Fruit fly (Drosophila melanogaster) whole organism, embryonic: ENCODE measurements around the gene MtnE.

Source experiments
- ATbp ChIP-seq: fragments of 200-800 bp; sonication (Bioruptor generic); optimal IDR thresholded peaks from 2 replicates; lab custom pipeline; 2017; ENCODE audit warnings: missing biosample characterization, mild to moderate bottlenecking, missing genetic modification characterization, missing genetic modification reagents
- Bdp1 ChIP-seq: fragments of 200-800 bp; sonication (Bioruptor generic); optimal IDR thresholded peaks from 3 replicates; lab custom pipeline; 2016; ENCODE audit warnings: missing biosample characterization, missing genetic modification characterization
- Bteb2 ChIP-seq: fragments of 200-800 bp; sonication (Bioruptor generic); optimal IDR thresholded peaks from 2 replicates; lab custom pipeline; 2016; ENCODE audit warnings: missing biosample characterization, missing genetic modification characterization
- CG12104 ChIP-seq: fragments of 200-800 bp; sonication (Bioruptor generic); optimal IDR thresholded peaks from 3 replicates; lab custom pipeline; 2016; ENCODE audit warnings: missing biosample characterization, missing genetic modification characterization
- CG13287 ChIP-seq: fragments of 200-800 bp; sonication (Bioruptor generic); IDR thresholded peaks from 2 replicates; pipeline ENCODE4 v1.3.6; 2022; ENCODE audit warnings: missing biosample characterization, missing genetic modification characterization; ENCODE audit not compliant: partially characterized antibody
- CG13624 ChIP-seq: fragments of 200-800 bp; sonication (Bioruptor generic); optimal IDR thresholded peaks from 2 replicates; lab custom pipeline; 2016; ENCODE audit warnings: missing biosample characterization, missing genetic modification characterization
- CG14014 ChIP-seq: fragments of 200-800 bp; sonication (Bioruptor generic); IDR thresholded peaks from 2 replicates; pipeline ENCODE4 v1.3.6; 2022; ENCODE audit warnings: missing biosample characterization, missing genetic modification characterization
- CG14667 ChIP-seq: fragments of 200-800 bp; sonication (Bioruptor generic); IDR thresholded peaks from 2 replicates; pipeline ENCODE4 v1.3.6; 2022; ENCODE audit warnings: missing biosample characterization, missing genetic modification characterization
- CG1529 ChIP-seq: fragments of 200-800 bp; sonication (Bioruptor generic); optimal IDR thresholded peaks from 3 replicates; lab custom pipeline; 2018; ENCODE audit warnings: missing biosample characterization, missing genetic modification characterization
- CG15479 ChIP-seq: fragments of 200-800 bp; sonication (Bioruptor generic); optimal IDR thresholded peaks from 3 replicates; lab custom pipeline; 2019; ENCODE audit warnings: missing biosample characterization, mild to moderate bottlenecking, missing genetic modification characterization, moderate library complexity
- CG17829 ChIP-seq: fragments of 200-800 bp; optimal IDR thresholded peaks from 2 replicates; lab custom pipeline; 2019; ENCODE audit warnings: missing biosample characterization, mild to moderate bottlenecking, missing genetic modification characterization, moderate library complexity
- CG2120 ChIP-seq: fragments of 200-800 bp; sonication (Bioruptor generic); optimal IDR thresholded peaks from 3 replicates; lab custom pipeline; 2016; ENCODE audit warnings: missing biosample characterization, missing genetic modification characterization
- CG2678 ChIP-seq: fragments of 200-800 bp; sonication (Bioruptor generic); optimal IDR thresholded peaks from 3 replicates; lab custom pipeline; 2019; ENCODE audit warnings: missing biosample characterization, mild to moderate bottlenecking, missing genetic modification characterization, moderate library complexity
- CG6683 ChIP-seq: fragments of 200-800 bp; sonication (Bioruptor generic); optimal IDR thresholded peaks from 2 replicates; lab custom pipeline; 2017; ENCODE audit warnings: missing biosample characterization, mild to moderate bottlenecking, missing genetic modification characterization, missing genetic modification reagents
- CG6813 ChIP-seq: fragments of 200-800 bp; sonication (Bioruptor generic); optimal IDR thresholded peaks from 2 replicates; lab custom pipeline; 2017; ENCODE audit warnings: missing biosample characterization, missing genetic modification characterization, mild to moderate bottlenecking, moderate library complexity, missing genetic modification reagents
- CG8388 ChIP-seq: fragments of 200-800 bp; sonication (Bioruptor generic); optimal IDR thresholded peaks from 2 replicates; lab custom pipeline; 2019; ENCODE audit warnings: missing biosample characterization, mild to moderate bottlenecking, missing genetic modification characterization, moderate library complexity
- Dbx ChIP-seq: fragments of 200-800 bp; sonication (Bioruptor generic); IDR thresholded peaks from 3 replicates; pipeline ENCODE4 v1.3.6; 2022; ENCODE audit warnings: missing biosample characterization, missing genetic modification characterization
- Doc2 ChIP-seq: fragments of 200-800 bp; sonication (Bioruptor generic); IDR thresholded peaks from 2 replicates; pipeline ENCODE4 v1.3.6; 2022; ENCODE audit warnings: missing biosample characterization, missing genetic modification characterization
- Dp ChIP-seq: fragments of 200-800 bp; sonication (Bioruptor generic); optimal IDR thresholded peaks from 2 replicates; lab custom pipeline; 2018; ENCODE audit warnings: missing biosample characterization, mild to moderate bottlenecking, missing genetic modification characterization, moderate library complexity
- E2f2 ChIP-seq: fragments of 200-800 bp; sonication (Bioruptor generic); IDR thresholded peaks from 2 replicates; pipeline ENCODE4 v1.3.6; 2022; ENCODE audit warnings: missing biosample characterization, missing genetic modification characterization
- Hmx ChIP-seq: fragments of 200-800 bp; sonication (Bioruptor generic); optimal IDR thresholded peaks from 2 replicates; lab custom pipeline; 2016; ENCODE audit warnings: missing biosample characterization, missing genetic modification characterization
- Hr51 ChIP-seq, 2 experiments: fragments of 200-800 bp; sonication (Bioruptor generic); optimal IDR thresholded peaks; 2 replicates in 1 of 2; 3 replicates in 1 of 2; lab custom pipeline; 2016 to 2018; ENCODE audit warnings: missing biosample characterization in 2 of 2, missing genetic modification characterization in 2 of 2, mild to moderate bottlenecking in 1 of 2, moderate library complexity in 1 of 2
- Lhr ChIP-seq: fragments of 200-800 bp; sonication (Bioruptor generic); optimal IDR thresholded peaks from 3 replicates; lab custom pipeline; 2017; ENCODE audit warnings: mild to moderate bottlenecking, missing biosample characterization, missing genetic modification reagents, missing genetic modification characterization
- MBD-R2 ChIP-seq: fragments of 200-800 bp; sonication (Bioruptor generic); IDR thresholded peaks from 2 replicates; pipeline ENCODE4 v1.3.6; 2022; ENCODE audit warnings: missing biosample characterization, missing genetic modification characterization
- Neu2 ChIP-seq: fragments of 200-800 bp; sonication (Bioruptor generic); optimal IDR thresholded peaks from 3 replicates; lab custom pipeline; 2016; ENCODE audit warnings: missing biosample characterization, missing genetic modification characterization, borderline replicate concordance
- Pdp1 ChIP-seq, 2 experiments: fragments of 200-800 bp; sonication (Bioruptor generic); optimal IDR thresholded peaks; 3 replicates each; lab custom pipeline; 2016; ENCODE audit warnings: missing biosample characterization in 2 of 2, missing genetic modification characterization in 2 of 2, mild to moderate bottlenecking in 1 of 2, moderate library complexity in 1 of 2
- ab ChIP-seq: fragments of 200-800 bp; sonication (Bioruptor generic); optimal IDR thresholded peaks from 2 replicates; lab custom pipeline; 2016; ENCODE audit warnings: missing biosample characterization, missing genetic modification characterization
- al ChIP-seq: fragments of 200-800 bp; sonication (Bioruptor generic); IDR thresholded peaks from 2 replicates; pipeline ENCODE4 v1.3.6; 2022; ENCODE audit warnings: missing biosample characterization, missing genetic modification characterization
- ase ChIP-seq: fragments of 200-800 bp; sonication (Bioruptor generic); IDR thresholded peaks from 3 replicates; pipeline ENCODE4 v1.3.6; 2022; ENCODE audit warnings: missing biosample characterization, missing genetic modification characterization
- bigmax ChIP-seq: fragments of 200-800 bp; sonication (Bioruptor generic); optimal IDR thresholded peaks from 2 replicates; lab custom pipeline; 2018; ENCODE audit warnings: missing biosample characterization, mild to moderate bottlenecking, missing genetic modification characterization
- bsh ChIP-seq, 2 experiments: fragments of 200-800 bp; sonication (Bioruptor generic); optimal IDR thresholded peaks; 2 replicates each; lab custom pipeline; 2017 to 2018; ENCODE audit warnings: mild to moderate bottlenecking in 2 of 2, missing biosample characterization in 2 of 2, missing genetic modification characterization in 2 of 2, moderate library complexity in 1 of 2
- disco-r ChIP-seq: fragments of 200-800 bp; sonication (Bioruptor generic); optimal IDR thresholded peaks from 2 replicates; lab custom pipeline; 2016; ENCODE audit warnings: missing biosample characterization, missing genetic modification characterization
- dm ChIP-seq: fragments of 200-800 bp; sonication (Bioruptor generic); optimal IDR thresholded peaks from 3 replicates; lab custom pipeline; 2016; ENCODE audit warnings: missing biosample characterization, missing genetic modification characterization
- ems ChIP-seq: fragments of 200-800 bp; sonication (Bioruptor generic); optimal IDR thresholded peaks from 3 replicates; lab custom pipeline; 2016; ENCODE audit warnings: missing biosample characterization, missing genetic modification characterization
- eyg ChIP-seq: fragments of 200-800 bp; sonication (Bioruptor generic); optimal IDR thresholded peaks from 3 replicates; lab custom pipeline; 2016; ENCODE audit warnings: missing biosample characterization, missing genetic modification characterization
- fd96Cb ChIP-seq: fragments of 200-800 bp; sonication (Bioruptor generic); optimal IDR thresholded peaks from 2 replicates; lab custom pipeline; 2018; ENCODE audit warnings: missing biosample characterization, mild to moderate bottlenecking, missing genetic modification characterization, moderate library complexity
- ind ChIP-seq: fragments of 200-800 bp; sonication (Bioruptor generic); optimal IDR thresholded peaks from 3 replicates; lab custom pipeline; 2016; ENCODE audit warnings: missing biosample characterization, missing genetic modification characterization
- ken ChIP-seq: fragments of 200-800 bp; sonication (Bioruptor generic); IDR thresholded peaks from 3 replicates; pipeline ENCODE4 v1.3.6; 2022; ENCODE audit warnings: missing biosample characterization, missing genetic modification characterization
- maf-S ChIP-seq: fragments of 200-800 bp; sonication (Bioruptor generic); optimal IDR thresholded peaks from 2 replicates; lab custom pipeline; 2016; ENCODE audit warnings: missing biosample characterization, missing genetic modification characterization
- nmo ChIP-seq: fragments of 200-800 bp; sonication (Bioruptor generic); optimal IDR thresholded peaks from 2 replicates; lab custom pipeline; 2018; ENCODE audit warnings: missing biosample characterization, mild to moderate bottlenecking, missing genetic modification characterization, moderate library complexity
- nom ChIP-seq: fragments of 200-800 bp; sonication (Bioruptor generic); optimal IDR thresholded peaks from 2 replicates; lab custom pipeline; 2017; ENCODE audit warnings: missing biosample characterization, missing genetic modification characterization, mild to moderate bottlenecking, moderate library complexity, missing genetic modification reagents
- pfk ChIP-seq: fragments of 200-800 bp; sonication (Bioruptor generic); optimal IDR thresholded peaks from 2 replicates; lab custom pipeline; 2018; ENCODE audit warnings: missing biosample characterization, mild to moderate bottlenecking, missing genetic modification characterization, moderate library complexity
- pho ChIP-seq: fragments of 200-800 bp; sonication (Bioruptor generic); optimal IDR thresholded peaks from 2 replicates; lab custom pipeline; 2016; ENCODE audit warnings: missing biosample characterization, missing genetic modification characterization
- phol ChIP-seq: fragments of 200-800 bp; sonication (Bioruptor generic); optimal IDR thresholded peaks from 3 replicates; lab custom pipeline; 2018; ENCODE audit warnings: missing biosample characterization, mild to moderate bottlenecking, missing genetic modification characterization, moderate library complexity
- ranshi ChIP-seq: fragments of 200-800 bp; sonication (Bioruptor generic); IDR thresholded peaks from 2 replicates; pipeline ENCODE4 v1.3.6; 2022; ENCODE audit warnings: missing biosample characterization, missing genetic modification characterization
- scrt ChIP-seq: fragments of 200-800 bp; sonication (Bioruptor generic); optimal IDR thresholded peaks from 2 replicates; lab custom pipeline; 2018; ENCODE audit warnings: missing biosample characterization, mild to moderate bottlenecking, missing genetic modification characterization, moderate library complexity
- slbo ChIP-seq: fragments of 200-800 bp; sonication (Bioruptor generic); IDR thresholded peaks from 2 replicates; pipeline ENCODE4 v1.3.6; 2022; ENCODE audit warnings: missing biosample characterization, missing genetic modification characterization
- sqz ChIP-seq: fragments of 200-800 bp; sonication (Bioruptor generic); optimal IDR thresholded peaks from 3 replicates; lab custom pipeline; 2018; ENCODE audit warnings: missing biosample characterization, mild to moderate bottlenecking, missing genetic modification characterization
- ssp ChIP-seq: fragments of 200-800 bp; sonication (Bioruptor generic); IDR thresholded peaks from 2 replicates; pipeline ENCODE4 v1.3.6; 2022; ENCODE audit warnings: missing biosample characterization, missing genetic modification characterization
- tna ChIP-seq: fragments of 200-800 bp; sonication (Bioruptor generic); IDR thresholded peaks from 2 replicates; pipeline ENCODE4 v1.3.6; 2022; ENCODE audit warnings: missing biosample characterization, missing genetic modification characterization; ENCODE audit not compliant: partially characterized antibody
- vfl ChIP-seq: fragments of 200-800 bp; sonication (Bioruptor generic); optimal IDR thresholded peaks from 2 replicates; lab custom pipeline; 2016; ENCODE audit warnings: missing biosample characterization, missing genetic modification characterization

MtnE gene

dm6 chr3R:20576789-20577188, 42.3 kb upstream of the MtnE start, which contains the start of the genes TFAM and CG5412 (continued):
- TF ChIP-seq Hr51 (GFP tag; optimal IDR thresholded peaks at IDR 0.05; lab: Kevin White, UChicago) (no peak), scrt (GFP tag; lab: Kevin White, UChicago) (peak; percentile 85), CG6813 (GFP tag; lab: Kevin White, UChicago) (peak; percentile 2), MBD-R2 (GFP tag; lab: Robert Waterston, UW) (peak; percentile 93), Hmx (GFP tag; lab: Kevin White, UChicago) (no peak), ken (GFP tag; lab: Robert Waterston, UW) (no peak), CG1529 (no peak), ab (GFP tag; lab: Kevin White, UChicago) (no peak), vfl (no peak), pho (GFP tag; lab: Kevin White, UChicago) (no peak), nmo (GFP tag; lab: Kevin White, UChicago) (peak; percentile 14), Dp (GFP tag; lab: Kevin White, UChicago) (peak; percentile 38), Bteb2 (GFP tag; lab: Kevin White, UChicago) (no peak), phol (tag; lab: Kevin White, UChicago) (peak; percentile 49), CG2678 (no peak), nom (GFP tag; lab: Kevin White, UChicago) (no peak), ind (GFP tag; lab: Kevin White, UChicago) (no peak), eyg (GFP tag; lab: Kevin White, UChicago) (no peak), al (GFP tag; lab: Robert Waterston, UW) (no peak), bigmax (GFP tag; lab: Kevin White, UChicago) (peak; percentile 96), Doc2 (GFP tag; lab: Robert Waterston, UW) (no peak), fd96Cb (tag; lab: Kevin White, UChicago) (no peak), CG15479 (GFP tag; lab: Kevin White, UChicago) (no peak), pfk (GFP tag; lab: Kevin White, UChicago) (no peak), CG6683 (GFP tag; lab: Kevin White, UChicago) (no peak), bsh (GFP tag; optimal IDR thresholded peaks at IDR 0.05; lab: Kevin White, UChicago) (no peak), ems (GFP tag; lab: Kevin White, UChicago) (no peak), CG14667 (GFP tag; lab: Robert Waterston, UW) (no peak), ssp (GFP tag; lab: Robert Waterston, UW) (no peak), Dbx (GFP tag; lab: Robert Waterston, UW) (no peak), tna (GFP tag; lab: Robert Waterston, UW) (no peak), maf-S (no peak), ranshi (GFP tag; lab: Robert Waterston, UW) (no peak), sqz (no peak), CG2120 (GFP tag; lab: Kevin White, UChicago) (no peak), CG17829 (tag; lab: Kevin White, UChicago) (peak; percentile 26), Bdp1 (GFP tag; lab: Kevin White, UChicago) (no peak), Pdp1 (GFP tag; optimal IDR thresholded peaks at IDR 0.05; lab: Kevin White, UChicago) (peak in 1 of 2 experiments; percentile 91), CG8388 (no peak), ase (GFP tag; lab: Robert Waterston, UW) (no peak), CG12104 (GFP tag; lab: Kevin White, UChicago) (no peak), slbo (no peak), E2f2 (GFP tag; lab: Robert Waterston, UW) (peak; percentile 56; the same call in 1 of the 2 replicates), disco-r (no peak), dm (GFP tag; lab: Kevin White, UChicago) (peak; percentile 24), Lhr (GFP tag; lab: Kevin White, UChicago) (peak; percentile 13), CG13624 (GFP tag; lab: Kevin White, UChicago) (no peak), CG13287 (GFP tag; lab: Robert Waterston, UW) (peak; percentile 58), CG14014 (no peak), ATbp (GFP tag; lab: Kevin White, UChicago) (no peak), Neu2 (GFP tag; lab: Kevin White, UChicago) (no peak)
